Worm (Caenorhabditis elegans) whole organism, late embryonic: ENCODE data around the gene C15B12.4.

Experiments used
- K02D7.2 ChIP-seq: sonication (generic microtip); optimal IDR thresholded peaks from 2 replicates; lab custom pipeline; 2017; ENCODE audit warnings: mild to moderate bottlenecking, missing genetic modification characterization, missing compliant biosample characterization
- T23F11.4 ChIP-seq: fragments of 200-800 bp; sonication (Bioruptor generic); optimal IDR thresholded peaks from 2 replicates; lab custom pipeline; 2018; ENCODE audit warnings: mild to moderate bottlenecking, missing genetic modification characterization, missing compliant biosample characterization
- ceh-14 ChIP-seq: sonication (generic microtip); optimal IDR thresholded peaks from 2 replicates; lab custom pipeline; 2016; ENCODE audit warnings: missing genotype, missing genetic modification characterization, missing compliant biosample characterization
- ceh-19 ChIP-seq: fragments of 200-800 bp; sonication (Bioruptor generic); optimal IDR thresholded peaks from 2 replicates; lab custom pipeline; 2018; ENCODE audit warnings: mild to moderate bottlenecking, missing genetic modification characterization, missing compliant biosample characterization
- ceh-22 ChIP-seq: sonication (generic microtip); optimal IDR thresholded peaks from 2 replicates; lab custom pipeline; 2017; ENCODE audit warnings: missing biosample characterization, missing genetic modification characterization
- ceh-24 ChIP-seq: sonication (generic microtip); optimal IDR thresholded peaks from 2 replicates; lab custom pipeline; 2016; ENCODE audit warnings: mild to moderate bottlenecking, missing genetic modification characterization, missing compliant biosample characterization
- ceh-30 ChIP-seq: fragments of 150-350 bp; optimal IDR thresholded peaks from 2 replicates; lab custom pipeline; 2014; ENCODE audit warnings: missing biosample characterization, missing genetic modification characterization
- ceh-31 ChIP-seq: sonication (generic microtip); optimal IDR thresholded peaks from 2 replicates; lab custom pipeline; 2016; ENCODE audit warnings: missing genetic modification characterization, missing compliant biosample characterization
- ceh-48 ChIP-seq: sonication (generic microtip); optimal IDR thresholded peaks from 2 replicates; lab custom pipeline; 2016; ENCODE audit warnings: missing genetic modification characterization, inconsistent platforms, missing compliant biosample characterization
- ceh-6 ChIP-seq: fragments of 200-800 bp; sonication (Bioruptor generic); optimal IDR thresholded peaks from 2 replicates; lab custom pipeline; 2018; ENCODE audit warnings: mild to moderate bottlenecking, missing genetic modification characterization, missing compliant biosample characterization
- dmd-4 ChIP-seq: sonication (generic microtip); optimal IDR thresholded peaks from 2 replicates; lab custom pipeline; 2016; ENCODE audit warnings: borderline replicate concordance, missing genetic modification characterization, missing compliant biosample characterization
- dve-1 ChIP-seq: sonication (generic microtip); optimal IDR thresholded peaks from 2 replicates; lab custom pipeline; 2017; ENCODE audit warnings: antibody characterized with exemption, mild to moderate bottlenecking, missing genetic modification characterization, missing compliant biosample characterization
- elt-2 ChIP-seq: sonication (generic microtip); optimal IDR thresholded peaks from 2 replicates; lab custom pipeline; 2016; ENCODE audit warnings: missing genetic modification reagents, missing genetic modification characterization, missing compliant biosample characterization
- eyg-1 ChIP-seq: sonication (generic microtip); optimal IDR thresholded peaks from 2 replicates; lab custom pipeline; 2016; ENCODE audit warnings: missing genotype, missing genetic modification characterization, missing compliant biosample characterization
- fkh-10 ChIP-seq: fragments of 150-350 bp; optimal IDR thresholded peaks from 2 replicates; lab custom pipeline; 2014; ENCODE audit warnings: missing biosample characterization, missing genetic modification reagents, missing genetic modification characterization
- hlh-30 ChIP-seq: sonication (generic microtip); optimal IDR thresholded peaks from 2 replicates; lab custom pipeline; 2017; ENCODE audit warnings: antibody characterized with exemption, missing genetic modification characterization, missing compliant biosample characterization; ENCODE audit not compliant: insufficient read depth
- lin-11 ChIP-seq: fragments of 200-800 bp; sonication (Bioruptor generic); optimal IDR thresholded peaks from 2 replicates; lab custom pipeline; 2018; ENCODE audit warnings: mild to moderate bottlenecking, missing genetic modification characterization, missing compliant biosample characterization
- mec-3 ChIP-seq: sonication (generic microtip); optimal IDR thresholded peaks from 2 replicates; lab custom pipeline; 2016; ENCODE audit warnings: borderline replicate concordance, missing genetic modification characterization, missing compliant biosample characterization
- nfya-1 ChIP-seq: sonication (generic microtip); optimal IDR thresholded peaks from 2 replicates; lab custom pipeline; 2017; ENCODE audit warnings: missing genetic modification characterization, mild to moderate bottlenecking, missing compliant biosample characterization, antibody characterized with exemption, moderate library complexity
- nhr-11 ChIP-seq: fragments of 150-350 bp; optimal IDR thresholded peaks from 2 replicates; lab custom pipeline; 2014; ENCODE audit warnings: missing biosample characterization, missing genetic modification characterization
- nhr-232 ChIP-seq: sonication (generic microtip); optimal IDR thresholded peaks from 2 replicates; lab custom pipeline; 2016; ENCODE audit warnings: missing genetic modification characterization, missing compliant biosample characterization
- npax-4 ChIP-seq: sonication (generic microtip); optimal IDR thresholded peaks from 2 replicates; lab custom pipeline; 2016; ENCODE audit warnings: missing genetic modification characterization, missing compliant biosample characterization
- odd-2 ChIP-seq: sonication (generic microtip); optimal IDR thresholded peaks from 2 replicates; lab custom pipeline; 2017; ENCODE audit warnings: antibody characterized with exemption, mild to moderate bottlenecking, missing genetic modification characterization, missing compliant biosample characterization
- pax-1 ChIP-seq: fragments of 150-350 bp; optimal IDR thresholded peaks from 2 replicates; lab custom pipeline; 2014; ENCODE audit warnings: missing biosample characterization, missing genetic modification characterization
- pha-2 ChIP-seq: sonication (generic microtip); optimal IDR thresholded peaks from 2 replicates; lab custom pipeline; 2017; ENCODE audit warnings: mild to moderate bottlenecking, missing genetic modification characterization, missing compliant biosample characterization
- pha-4 ChIP-seq: fragments of 150-350 bp; optimal IDR thresholded peaks from 2 replicates; lab custom pipeline; 2018; ENCODE audit warnings: missing biosample characterization, missing genetic modification reagents, missing genetic modification characterization
- ref-2 ChIP-seq: sonication (generic microtip); optimal IDR thresholded peaks from 2 replicates; lab custom pipeline; 2016; ENCODE audit warnings: missing genetic modification characterization, missing compliant biosample characterization
- sdc-2 ChIP-seq: sonication (generic microtip); optimal IDR thresholded peaks from 2 replicates; lab custom pipeline; 2016; ENCODE audit warnings: missing genotype, missing genetic modification characterization, missing compliant biosample characterization
- sox-4 ChIP-seq: sonication (generic microtip); optimal IDR thresholded peaks from 2 replicates; lab custom pipeline; 2017; ENCODE audit warnings: mild to moderate bottlenecking, missing genetic modification characterization, inconsistent platforms, missing compliant biosample characterization
- syd-9 ChIP-seq: sonication (generic microtip); optimal IDR thresholded peaks from 2 replicates; lab custom pipeline; 2016; ENCODE audit warnings: mild to moderate bottlenecking, missing genetic modification characterization, moderate library complexity, missing compliant biosample characterization
- unc-3 ChIP-seq, 2 experiments: fragments of 200-800 bp in 1 of 2; sonication (Bioruptor generic) in 1 of 2; sonication (generic microtip) in 1 of 2; conservative IDR thresholded peaks in 1 of 2; optimal IDR thresholded peaks in 1 of 2; 2 replicates each; pipeline versions ENCODE4 v1.3.6 to Lab custom; 2016 to 2022; ENCODE audit warnings: missing compliant biosample characterization in 2 of 2, missing genetic modification characterization in 2 of 2, missing genetic modification reagents in 1 of 2
- zip-5 ChIP-seq: sonication (generic microtip); optimal IDR thresholded peaks from 2 replicates; lab custom pipeline; 2016; ENCODE audit warnings: missing genetic modification characterization, missing compliant biosample characterization

The C15B12.4 gene

DNA sequence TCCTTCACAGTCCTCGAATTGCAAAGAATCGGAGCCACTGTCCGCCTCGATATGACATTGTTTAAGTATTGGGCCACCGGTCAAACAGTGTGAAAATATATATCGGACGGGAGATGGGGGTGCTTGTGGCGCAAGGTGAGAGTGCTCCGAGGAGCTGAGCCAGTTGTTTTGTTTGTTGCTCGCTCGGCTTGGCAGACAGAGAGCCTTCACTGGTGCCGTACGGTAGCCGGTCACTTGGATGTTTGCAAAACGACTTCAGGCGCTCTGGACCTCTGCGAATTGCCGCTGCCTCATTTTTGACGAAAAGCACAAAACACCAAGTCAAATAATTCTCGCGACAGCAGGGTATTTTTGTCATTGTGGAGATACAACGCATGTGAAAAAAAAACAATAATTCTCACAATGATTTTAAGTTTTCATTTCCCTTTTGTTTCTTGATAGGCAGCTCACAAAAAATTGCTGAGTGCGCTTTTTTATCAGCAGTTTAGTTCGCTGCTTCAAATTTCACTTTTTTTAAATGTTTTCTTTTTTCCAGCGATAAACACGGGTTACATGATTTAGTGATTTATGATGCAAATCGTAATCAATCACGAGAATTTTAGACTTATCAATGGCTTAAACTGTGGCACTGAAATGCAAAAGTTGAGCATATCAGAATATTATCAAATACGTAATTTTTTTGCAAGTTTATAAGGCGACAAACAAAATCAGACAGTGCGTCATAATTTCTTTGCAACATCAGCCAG lies 43.6 kb upstream of the C15B12.4 start:
- TF ChIP-seq K02D7.2 (tag; lab: Kevin White, UChicago) (no peak), nhr-232 (tag; lab: Kevin White, UChicago) (no peak)

DNA sequence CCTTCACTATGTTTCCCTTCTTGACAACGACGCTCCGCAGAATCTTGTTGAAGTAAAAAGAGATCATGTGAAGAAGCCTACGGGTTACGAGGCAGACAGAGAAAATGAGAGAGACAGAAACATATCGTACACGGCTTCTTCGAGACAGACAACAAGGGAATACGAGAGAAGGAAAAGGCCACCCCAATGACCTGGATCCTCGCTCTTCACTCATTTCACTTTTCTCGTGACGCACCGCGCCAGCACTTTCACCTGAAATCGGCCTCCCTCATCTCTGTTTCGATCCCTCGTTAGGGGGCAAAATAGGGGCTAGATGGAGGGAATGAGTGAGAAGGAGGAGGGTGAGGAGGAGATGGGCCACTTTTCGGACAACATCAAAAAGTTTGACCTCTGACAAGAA lies 41.7 kb upstream of the C15B12.4 start:
- TF ChIP-seq lin-11 (tag; lab: Kevin White, UChicago) (no peak), hlh-30 (peak; percentile 1)
- TF ChIP-seq, all 69 proteins: peak for 1

DNA sequence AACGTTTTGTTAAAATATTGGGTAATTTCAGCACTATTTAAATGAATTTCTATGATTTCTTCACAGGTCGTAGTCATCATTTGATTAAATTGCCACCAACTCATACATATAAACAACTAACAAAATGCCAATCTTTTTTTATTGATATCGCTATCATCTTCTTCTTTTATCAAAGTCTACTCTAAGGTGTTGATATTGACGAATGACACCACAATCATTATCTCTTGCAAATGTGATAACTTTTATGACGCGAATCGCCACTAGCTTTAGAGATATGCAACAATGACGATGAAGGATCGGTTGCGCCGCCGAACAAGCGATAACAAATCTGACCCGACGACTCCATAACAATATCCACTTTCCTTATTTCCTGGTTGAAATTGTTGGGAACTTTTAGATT lies 40.9 kb upstream of the C15B12.4 start:
- TF ChIP-seq elt-2 (peak; percentile 92), sox-4 (tag; lab: Kevin White, UChicago) (no peak)

DNA sequence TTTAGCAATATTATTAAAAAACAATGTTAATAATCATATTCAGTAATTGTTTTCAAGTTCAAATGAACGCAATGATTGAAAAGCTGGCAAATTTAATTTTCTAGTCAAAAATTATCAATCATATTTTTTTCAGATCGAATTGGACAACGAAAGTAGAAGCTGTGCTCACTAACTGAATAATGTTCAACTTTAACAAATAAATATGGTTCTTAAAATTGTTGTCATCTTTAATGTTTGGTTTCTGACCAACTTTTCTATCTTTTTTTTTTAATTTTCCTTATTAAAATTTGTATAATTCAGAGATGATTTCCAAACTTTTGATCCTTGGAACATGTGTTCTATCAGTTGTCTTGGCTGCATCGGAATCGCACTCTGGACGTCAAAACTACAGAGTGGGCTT lies 38.4 kb upstream of the C15B12.4 start, which contains the start of gene ttr-35:
TSS of gene ttr-35 (plus strand) at position 301 of the 400 bp plus-strand sequence.
- TF ChIP-seq nfya-1 (tag; lab: Kevin White, UChicago) (no peak), ceh-30 (tag; lab: Kevin White, UChicago) (no peak)

DNA sequence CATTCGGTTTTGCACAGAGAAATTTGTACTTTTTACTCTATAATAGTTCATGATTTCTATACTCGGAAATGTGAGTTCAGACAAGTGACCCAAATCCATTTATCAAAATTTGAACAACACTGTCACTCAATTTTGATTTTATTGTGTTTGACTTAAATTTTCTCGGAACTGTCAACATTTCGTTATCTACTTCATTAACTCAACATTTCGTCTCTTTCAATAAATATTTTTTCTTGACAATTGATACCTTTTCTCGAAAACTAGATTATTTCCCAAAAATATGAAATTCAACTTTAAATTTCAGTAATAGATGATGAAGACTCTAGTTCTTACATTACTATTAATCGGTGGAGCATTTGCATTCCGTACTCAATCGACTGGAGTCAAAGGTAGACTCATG lies 37.1 kb upstream of the C15B12.4 start, which contains the start of gene ttr-36:
TSS of gene ttr-36 (plus strand) at position 301 of the 400 bp plus-strand sequence.
- TF ChIP-seq zip-5 (tag; lab: Kevin White, UChicago) = no peak
- no peak for TF ChIP-seq eyg-1
- TF ChIP-seq dve-1 (tag; lab: Kevin White, UChicago) = no peak

DNA sequence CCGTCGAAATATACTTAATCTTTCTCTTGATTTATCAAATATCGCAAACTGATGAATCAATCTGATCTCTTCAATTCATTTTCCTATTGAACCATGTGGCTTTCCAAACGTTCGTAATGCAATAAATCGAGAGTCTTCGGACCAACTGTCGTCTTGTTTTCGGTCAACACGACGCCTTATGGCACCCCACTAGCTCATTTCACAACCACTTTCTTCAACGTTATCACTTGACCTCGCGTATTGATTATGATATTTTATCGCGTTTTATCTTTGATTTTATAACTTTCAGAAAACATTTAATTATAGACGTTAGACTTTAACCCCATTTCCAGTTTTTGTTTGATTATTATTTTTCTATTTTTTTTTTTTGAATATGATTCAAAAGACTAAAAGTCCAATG lies 36.3 kb upstream of the C15B12.4 start:
- TF ChIP-seq nhr-232 (tag; lab: Kevin White, UChicago) (no peak), ceh-6 (GFP tag; lab: Kevin White, UChicago) (no peak), elt-2 (peak; percentile 60), ref-2 (tag; lab: Kevin White, UChicago) (no peak), pax-1 (tag; lab: Kevin White, UChicago) (no peak), ceh-14 (tag; lab: Kevin White, UChicago) (no peak), fkh-10 (no peak), ceh-19 (GFP tag; lab: Kevin White, UChicago) (no peak), dmd-4 (tag; lab: Kevin White, UChicago) (no peak)

DNA sequence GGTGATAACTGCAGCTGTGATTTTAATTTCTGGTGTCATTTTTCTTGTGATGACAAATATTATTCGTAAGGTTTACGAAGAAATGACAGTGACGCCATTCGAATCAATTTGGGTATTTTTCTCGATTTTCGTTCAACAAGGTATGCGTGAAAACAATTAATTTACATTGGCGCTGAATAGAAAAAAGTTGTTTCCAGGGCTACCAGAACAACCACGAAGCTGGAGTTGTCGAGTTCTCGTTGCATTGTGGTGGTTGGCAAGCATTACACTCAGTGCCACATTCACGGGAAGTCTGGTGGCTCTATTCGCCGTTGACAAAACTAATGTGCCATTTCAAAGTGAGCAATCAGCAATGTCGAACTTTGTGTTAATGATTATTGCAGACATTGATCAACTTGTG lies 34.2 kb upstream of the C15B12.4 start:
- no peak for TF ChIP-seq fkh-10
- TF ChIP-seq syd-9 (tag; lab: Kevin White, UChicago) = no peak
- TF ChIP-seq pha-2 = no peak
- TF ChIP-seq mec-3 (tag; lab: Kevin White, UChicago) = no peak
- no peak for TF ChIP-seq ceh-31 (tag; lab: Kevin White, UChicago)
- no peak for TF ChIP-seq dmd-4 (tag; lab: Kevin White, UChicago)
- no peak for TF ChIP-seq pha-4 (tag; lab: Kevin White, UChicago)
- no peak for TF ChIP-seq nhr-11 (tag; lab: Kevin White, UChicago)
- no peak for TF ChIP-seq odd-2 (tag; lab: Kevin White, UChicago)
- no peak for TF ChIP-seq ceh-14 (tag; lab: Kevin White, UChicago)
- TF ChIP-seq T23F11.4 (GFP tag; lab: Kevin White, UChicago) = no peak
- TF ChIP-seq zip-5 (tag; lab: Kevin White, UChicago) = no peak
- TF ChIP-seq npax-4 (tag; lab: Kevin White, UChicago) = no peak
- TF ChIP-seq ceh-48 = no peak
- no peak for TF ChIP-seq sdc-2 (tag; lab: Kevin White, UChicago)
- no peak for TF ChIP-seq pax-1 (tag; lab: Kevin White, UChicago)
- no peak for TF ChIP-seq hlh-30
- TF ChIP-seq ceh-22 (tag; lab: Kevin White, UChicago) = no peak
- TF ChIP-seq ceh-24 (tag; lab: Kevin White, UChicago) = no peak
- no peak for TF ChIP-seq unc-3 (GFP tag; conservative IDR thresholded peaks at IDR 0.05; lab: Robert Waterston, UW)
- TF ChIP-seq unc-3 (tag; optimal IDR thresholded peaks at IDR 0.05; lab: Kevin White, UChicago) = no peak
